Worm (Caenorhabditis elegans) whole organism, mixed stage, embryonic: ENCODE data around the gene wrt-6.

ENCODE experiments used
- ceh-83 ChIP-seq: fragments of 200-800 bp; sonication (Bioruptor generic); optimal IDR thresholded peaks from 2 replicates; lab custom pipeline; 2018; ENCODE audit warnings: mild to moderate bottlenecking, missing genetic modification characterization, missing compliant biosample characterization
- nhr-12 ChIP-seq: fragments of 150-350 bp; optimal IDR thresholded peaks from 2 replicates; lab custom pipeline; 2014; ENCODE audit warnings: missing biosample characterization, missing genetic modification characterization
- nhr-76 ChIP-seq: sonication (generic microtip); optimal IDR thresholded peaks from 2 replicates; lab custom pipeline; 2017; ENCODE audit warnings: missing biosample characterization, missing genetic modification characterization
- snpc-4 ChIP-seq: fragments of 150-350 bp; optimal IDR thresholded peaks from 2 replicates; lab custom pipeline; 2014; ENCODE audit warnings: missing biosample characterization, missing genetic modification characterization

DNA sequence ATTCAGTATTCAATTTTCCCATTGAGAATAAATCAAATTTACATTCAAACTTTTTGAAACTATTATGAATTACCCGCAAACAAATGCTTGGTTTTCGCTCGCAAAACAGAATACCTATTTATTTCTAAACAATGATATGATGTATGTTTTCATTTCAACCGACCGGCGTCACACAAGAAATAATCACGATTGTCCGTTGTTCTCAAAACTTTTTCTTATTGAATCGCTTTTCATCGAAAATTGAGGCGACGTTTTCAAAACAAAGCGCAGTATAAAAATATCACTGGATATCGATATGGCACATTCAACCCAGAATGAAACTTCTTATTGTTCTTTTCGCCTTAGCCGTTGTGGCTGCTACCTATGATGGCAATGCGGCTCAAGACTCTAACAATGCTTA is 38.5 kb upstream of the wrt-6 start, which contains the start of gene ZK813.3:
- TF ChIP-seq nhr-76 (no peak), snpc-4 (no peak), nhr-12 (tag; lab: Kevin White, UChicago) (no peak), ceh-83 (GFP tag; lab: Kevin White, UChicago) (no peak)
